Worm (Caenorhabditis elegans): ENCODE results near the gene C56E6.7.

ce11 chrII:6523940-6524339 lies 7.6 kb downstream of the C56E6.7 start:
- no peak for TF ChIP-seq lin-13 (GFP tag; optimal IDR thresholded peaks at IDR 0.05)
- no peak for TF ChIP-seq mep-1 (tag; optimal IDR thresholded peaks at IDR 0.05)
- TF ChIP-seq snpc-1.2 (GFP tag; IDR thresholded peaks at IDR 0.05), result no peak
- TF ChIP-seq ZK546.5 (tag; optimal IDR thresholded peaks at IDR 0.05), result no peak
- no peak for TF ChIP-seq nhr-76 (tag; optimal IDR thresholded peaks at IDR 0.05)
- TF ChIP-seq spr-1 (tag; optimal IDR thresholded peaks at IDR 0.05), result no peak
- no peak for TF ChIP-seq ama-1 (optimal IDR thresholded peaks at IDR 0.05)
- TF ChIP-seq zag-1 (tag; optimal IDR thresholded peaks at IDR 0.05), result no peak
- no peak for TF ChIP-seq Y48G9A.11 (GFP tag; IDR thresholded peaks at IDR 0.05)
- no peak for TF ChIP-seq nhr-237 (tag; optimal IDR thresholded peaks at IDR 0.05)
- no peak for TF ChIP-seq nhr-11 (tag; optimal IDR thresholded peaks at IDR 0.05)
- no peak for TF ChIP-seq madf-9 (GFP tag; conservative IDR thresholded peaks at IDR 0.05)
- no peak for TF ChIP-seq nhr-41 (GFP tag; IDR thresholded peaks at IDR 0.05)
- no peak for TF ChIP-seq unc-130 (GFP tag; optimal IDR thresholded peaks at IDR 0.05)
